Worm (Caenorhabditis elegans) whole organism, dauer: ENCODE data around the gene eff-1.

ENCODE experiments used
- unc-62 ChIP-seq: sonication (generic microtip); optimal IDR thresholded peaks from 2 replicates; lab custom pipeline; 2017; ENCODE audit warnings: missing biosample characterization, missing genetic modification reagents, missing genetic modification characterization

Gene eff-1

DNA sequence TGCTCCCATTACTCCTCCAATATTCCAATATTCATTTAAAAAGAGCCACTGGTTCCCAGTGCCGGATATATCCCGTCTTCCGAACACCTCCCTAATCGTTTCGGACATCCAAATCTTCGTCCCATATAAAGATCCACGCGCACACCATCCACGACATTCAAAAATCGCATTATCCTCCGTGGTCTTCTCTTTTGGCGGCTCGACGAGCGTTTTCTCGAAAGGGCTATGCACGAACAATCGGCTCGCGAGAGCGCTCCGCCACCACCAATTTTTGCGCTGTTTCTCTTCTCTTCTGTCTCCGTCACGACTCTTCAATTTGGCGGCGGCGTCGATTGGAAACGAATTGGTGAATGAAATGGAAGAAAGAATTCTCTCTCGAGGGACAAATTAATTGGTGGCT, 6.8 kb downstream of the eff-1 start:
- TF ChIP-seq unc-62 (GFP tag; lab: Kevin White, UChicago): no peak

DNA sequence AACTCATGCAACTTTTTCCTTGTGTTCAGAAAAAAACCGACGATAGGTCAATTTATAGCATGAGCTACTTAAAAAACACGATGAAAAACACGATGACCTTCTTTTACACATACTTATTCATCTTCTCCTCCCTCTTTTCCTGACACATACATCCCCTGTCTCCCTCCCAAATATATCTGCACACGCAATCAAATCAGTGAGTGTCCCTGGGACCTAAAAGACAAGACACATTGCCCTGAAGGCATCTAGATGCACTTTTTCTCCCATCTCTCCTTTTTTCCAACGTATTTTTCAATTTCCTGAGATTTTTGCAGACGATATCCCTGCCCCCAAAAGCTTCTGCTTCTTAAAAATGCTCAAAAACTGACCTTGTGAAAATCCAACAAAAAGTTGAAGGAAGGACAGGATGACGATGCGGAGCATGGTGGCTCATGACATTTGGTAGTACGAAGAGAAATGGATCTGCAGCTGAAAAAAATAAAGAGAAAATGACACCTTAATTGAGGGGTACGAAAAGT, 7.8 kb downstream of the eff-1 start, which contains the start of gene C26D10.6:
TSS of gene C26D10.6 (minus strand) at position 468 of the 518 bp plus-strand sequence.
- TF ChIP-seq unc-62 (GFP tag; lab: Kevin White, UChicago): no peak

DNA sequence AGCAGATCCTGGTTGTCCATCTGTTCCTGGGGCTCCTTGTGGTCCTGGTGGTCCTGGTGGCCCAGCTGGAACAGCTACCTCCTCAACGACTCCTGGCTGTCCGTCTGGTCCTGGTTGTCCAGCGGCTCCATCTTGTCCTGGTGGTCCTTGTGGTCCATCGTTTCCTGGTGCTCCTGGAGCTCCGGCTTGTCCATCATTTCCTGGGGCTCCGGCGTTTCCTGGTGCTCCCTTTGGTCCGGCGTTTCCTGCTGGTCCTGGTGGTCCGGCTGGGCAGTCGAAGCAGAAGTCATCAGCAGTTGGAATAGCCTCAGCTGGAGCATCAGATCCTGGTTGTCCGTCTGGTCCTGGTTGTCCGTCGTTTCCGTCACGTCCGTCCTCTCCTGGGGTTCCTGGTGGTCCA, 12.0 kb downstream of the eff-1 start:
- TF ChIP-seq unc-62 (GFP tag; lab: Kevin White, UChicago): no peak

DNA sequence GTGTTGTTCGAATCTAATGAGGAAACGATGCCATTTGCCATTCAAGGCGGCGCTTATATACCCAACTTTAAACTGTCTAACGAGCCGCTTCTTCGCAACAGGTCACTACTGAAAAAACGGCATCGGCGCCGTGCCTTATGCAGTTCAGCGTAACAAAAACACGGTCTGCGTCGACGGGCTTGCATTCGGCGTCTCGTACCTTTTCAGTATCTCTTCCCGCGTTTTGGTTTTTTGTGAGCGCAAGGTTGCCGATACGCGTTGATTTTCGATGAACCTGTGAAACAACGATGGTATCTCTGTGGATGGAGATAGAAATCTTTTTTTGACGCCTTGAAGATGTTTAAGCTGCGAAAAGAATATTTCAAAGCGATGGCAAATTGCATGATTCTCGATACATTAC, 12.9 kb downstream of the eff-1 start, which contains the start of gene col-77:
TSS of gene col-77 (minus strand) at position 32 of the 400 bp plus-strand sequence.
- TF ChIP-seq unc-62 (GFP tag; lab: Kevin White, UChicago): no peak

DNA sequence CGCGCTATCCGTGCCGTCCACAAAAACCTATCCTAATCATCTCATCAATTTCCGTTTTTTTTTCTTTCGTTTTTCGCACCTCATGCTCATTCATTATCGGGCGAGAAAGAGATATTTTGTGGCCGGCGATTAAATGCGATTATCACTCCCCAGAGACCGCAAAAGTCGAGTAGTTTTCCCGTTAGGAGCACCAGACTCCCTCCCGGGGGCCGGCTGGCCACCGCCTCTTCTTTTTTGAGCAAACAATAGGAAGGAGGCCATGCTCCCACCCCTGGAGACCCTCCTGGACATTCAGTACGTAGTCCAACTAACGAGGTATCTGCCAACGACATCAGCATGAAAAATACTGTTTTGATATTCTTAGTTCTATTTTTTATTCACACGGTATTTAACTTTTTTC, 14.0 kb downstream of the eff-1 start, which contains the start of gene M195.2:
TSS of gene M195.2 (plus strand) at position 301 of the 400 bp plus-strand sequence.
- TF ChIP-seq unc-62 (GFP tag; lab: Kevin White, UChicago): no peak

DNA sequence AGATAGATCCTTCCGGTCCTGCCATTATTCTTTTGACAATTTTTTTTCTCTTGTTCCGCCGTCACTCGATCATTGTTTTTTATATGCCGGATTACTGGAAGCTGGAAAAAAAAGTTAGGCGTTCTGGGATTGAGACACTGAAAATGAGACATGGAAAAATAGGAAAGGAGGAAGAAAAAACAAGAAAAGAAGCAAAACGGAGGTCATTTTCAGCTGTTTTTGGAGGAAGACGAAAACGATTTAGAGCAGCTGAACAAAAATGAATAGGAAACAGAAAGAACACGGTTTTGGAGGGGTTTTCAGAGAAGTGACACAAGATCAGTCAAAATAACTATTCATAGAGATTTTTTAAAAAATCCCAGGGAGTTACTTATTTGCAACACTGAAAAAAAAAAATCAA, 22.6 kb downstream of the eff-1 start, which contains the start of gene amt-3:
TSS of gene amt-3 (minus strand) at position 101 of the 400 bp plus-strand sequence.
- TF ChIP-seq unc-62 (GFP tag; lab: Kevin White, UChicago): no peak

DNA sequence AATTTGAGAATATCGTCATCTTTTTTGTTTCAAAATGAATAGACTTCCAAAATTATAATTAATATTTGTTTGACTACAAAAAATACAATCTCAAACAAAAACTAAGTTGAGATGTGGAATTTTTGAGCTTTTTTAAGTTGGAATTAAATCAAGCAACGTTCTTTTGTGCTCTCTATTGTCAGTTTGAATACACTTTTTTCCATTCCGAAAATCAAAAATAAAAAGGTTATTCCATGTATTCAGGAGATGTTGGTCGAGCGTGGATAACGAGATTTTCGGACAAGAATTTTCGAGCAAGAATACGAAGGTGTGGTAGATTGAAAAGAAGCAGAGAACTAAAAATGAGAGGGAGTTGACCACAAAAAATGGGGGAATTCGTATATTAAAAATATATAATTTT, 23.7 kb downstream of the eff-1 start:
- TF ChIP-seq unc-62 (GFP tag; lab: Kevin White, UChicago): no peak

DNA sequence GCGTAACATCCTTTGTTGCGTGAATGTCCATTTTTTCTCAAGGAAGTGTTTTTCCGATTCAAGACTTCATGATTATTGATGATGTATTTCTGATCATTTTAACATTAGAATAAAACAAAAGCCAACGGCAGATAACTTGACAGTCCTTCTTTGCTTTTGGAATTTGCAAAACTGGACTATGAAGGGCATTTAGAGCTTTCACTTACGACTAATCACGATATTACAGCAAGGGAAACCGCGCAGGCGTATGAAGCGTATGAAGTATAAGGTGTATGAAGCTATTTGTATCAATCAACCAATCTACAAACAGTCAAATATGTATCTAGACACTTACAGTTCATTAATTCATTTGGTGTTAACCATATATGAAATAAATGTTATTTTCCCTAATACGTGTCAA, 31.2 kb downstream of the eff-1 start:
- no peak for TF ChIP-seq unc-62 (GFP tag; lab: Kevin White, UChicago)

DNA sequence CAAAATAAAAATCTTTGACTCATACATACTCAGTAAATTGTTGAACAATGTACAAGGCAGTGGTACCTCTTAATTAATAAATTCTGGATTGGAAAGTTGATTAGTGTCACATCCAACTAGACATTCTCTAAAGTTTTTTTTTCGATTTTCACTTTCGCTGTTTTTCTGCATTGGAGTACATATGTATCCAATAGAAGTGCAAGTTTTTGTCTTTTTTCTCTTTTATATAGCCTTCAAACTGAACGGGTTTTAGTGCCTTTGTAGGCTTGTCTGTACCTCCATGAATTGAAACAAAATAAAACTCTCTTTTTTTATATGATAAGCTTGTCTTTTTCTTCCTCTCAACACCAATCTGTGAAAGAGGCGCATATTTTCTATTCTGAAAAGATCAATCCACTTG, 33.7 kb downstream of the eff-1 start:
- TF ChIP-seq unc-62 (GFP tag; lab: Kevin White, UChicago): no peak

DNA sequence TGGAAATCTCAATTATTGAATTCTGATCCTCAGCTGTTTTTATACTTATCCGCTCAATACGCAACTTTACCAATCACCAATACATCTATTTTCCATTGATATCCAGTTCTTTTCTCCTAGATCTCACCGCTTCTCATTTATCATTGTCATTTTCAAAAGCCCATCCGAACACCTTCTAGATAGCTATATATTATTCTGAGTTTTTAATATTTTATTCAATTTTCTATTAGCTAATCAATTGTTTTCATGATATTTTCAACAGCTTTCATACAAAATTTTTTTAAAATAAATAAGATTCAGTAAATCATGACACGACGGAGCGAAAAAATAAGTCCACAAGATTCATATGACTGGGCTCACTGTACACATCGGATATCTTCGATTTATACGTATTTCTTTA, 34.7 kb downstream of the eff-1 start, which contains the start of gene F49E12.12:
TSS of gene F49E12.12 (plus strand) at position 301 of the 400 bp plus-strand sequence.
- TF ChIP-seq unc-62 (GFP tag; lab: Kevin White, UChicago): no peak

DNA sequence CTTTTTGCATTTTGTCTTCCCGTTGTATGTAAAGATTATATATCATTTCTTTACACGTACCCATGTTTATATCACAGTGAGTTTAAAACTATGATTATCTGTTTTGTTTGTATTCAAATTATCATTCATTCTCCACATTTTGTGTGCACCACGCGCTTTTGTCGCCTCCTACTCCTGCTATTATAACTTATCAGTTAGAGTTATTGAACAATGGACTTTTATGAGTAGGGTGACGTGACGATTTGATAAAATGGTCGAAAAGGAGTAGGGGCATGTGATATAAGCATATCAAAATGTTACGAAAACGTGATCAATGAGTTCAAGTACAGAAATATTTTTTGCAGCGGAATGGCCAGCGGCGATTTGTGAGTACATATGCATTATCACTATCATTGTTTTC, 36.4 kb downstream of the eff-1 start:
- no peak for TF ChIP-seq unc-62 (GFP tag; lab: Kevin White, UChicago)

DNA sequence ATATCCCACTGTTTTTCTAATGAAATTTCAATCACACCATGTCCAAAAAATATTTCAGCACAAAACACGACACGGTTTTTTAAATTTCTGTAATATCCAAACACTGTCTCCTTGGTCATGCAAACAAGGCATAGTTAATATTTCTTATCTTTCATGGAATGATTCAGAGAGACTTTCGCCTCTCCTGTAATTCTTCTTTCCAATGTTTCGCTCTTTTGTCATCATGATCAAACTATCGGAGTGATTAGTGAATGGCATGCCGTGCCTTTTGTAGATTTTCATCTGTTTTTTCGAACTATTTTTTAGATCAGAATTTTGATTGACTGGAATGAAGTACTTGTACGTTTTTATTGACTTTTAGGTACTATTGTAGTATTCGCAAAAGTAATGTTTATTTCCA, 37.9 kb downstream of the eff-1 start:
- TF ChIP-seq unc-62 (GFP tag; lab: Kevin White, UChicago): no peak

DNA sequence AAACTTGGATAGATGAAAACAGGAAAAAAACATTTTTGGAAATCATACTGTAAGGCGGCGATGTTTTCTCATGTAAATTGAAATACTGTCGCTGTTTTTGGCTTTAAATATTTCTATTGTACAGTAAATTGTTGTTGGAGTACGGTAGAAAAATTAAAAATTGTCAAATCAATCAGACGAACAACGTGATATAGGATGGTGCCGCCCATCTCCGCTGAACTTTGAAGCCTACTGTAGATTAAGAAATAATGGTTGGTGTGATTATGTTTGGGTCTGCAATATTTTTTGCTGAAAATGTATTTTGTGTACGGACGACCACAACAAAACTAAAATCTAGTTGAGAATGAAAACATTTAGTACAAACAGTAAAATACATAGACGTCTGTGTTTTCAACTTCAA, 39.1 kb downstream of the eff-1 start:
- no peak for TF ChIP-seq unc-62 (GFP tag; lab: Kevin White, UChicago)

DNA sequence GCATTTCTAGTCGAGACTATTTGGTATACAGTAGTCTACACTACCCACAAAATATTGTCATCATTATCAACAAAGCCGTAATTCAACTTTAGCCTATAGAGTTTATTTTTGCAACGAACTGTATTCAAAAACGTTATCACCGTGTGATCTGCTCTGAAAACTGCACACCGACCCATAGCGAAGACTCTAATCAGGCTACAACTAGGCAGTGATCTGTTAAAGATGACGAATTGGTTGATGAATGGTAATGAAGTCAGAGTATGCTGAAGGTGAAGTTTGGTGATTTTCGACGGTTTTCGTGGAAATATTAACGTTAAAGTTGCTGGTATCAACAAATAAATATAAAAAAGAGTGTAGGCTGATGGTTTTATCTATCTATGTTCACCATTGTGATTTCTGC, 40.4 kb downstream of the eff-1 start:
- TF ChIP-seq unc-62 (GFP tag; lab: Kevin White, UChicago): no peak

DNA sequence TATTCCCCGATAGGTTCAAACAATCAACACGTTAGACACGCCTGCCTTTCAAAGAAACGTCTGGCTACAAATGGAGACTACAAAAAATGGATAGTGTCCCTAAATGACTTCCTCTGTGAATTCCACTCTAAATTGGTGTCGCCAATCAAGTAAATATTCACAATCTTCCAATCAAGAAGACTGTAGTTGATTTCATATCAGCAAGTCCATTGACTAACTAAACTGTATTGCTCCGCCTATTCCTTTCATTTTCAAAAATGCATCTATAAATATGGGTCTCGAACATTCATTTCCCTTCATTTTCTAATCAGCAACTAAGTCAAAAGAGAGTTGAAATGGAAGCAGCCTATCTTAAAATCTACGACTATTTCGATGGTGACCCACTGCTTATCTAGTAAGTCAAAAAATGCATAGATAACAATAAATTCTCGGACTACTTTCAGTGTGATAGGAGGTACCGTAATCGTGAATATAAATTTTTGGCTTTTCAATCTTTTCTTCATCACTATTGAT, 41.6 kb downstream of the eff-1 start, which contains the start of gene drd-1:
TSS of gene drd-1 (plus strand) at position 51 of the 513 bp plus-strand sequence.
- no peak for TF ChIP-seq unc-62 (GFP tag; lab: Kevin White, UChicago)

DNA sequence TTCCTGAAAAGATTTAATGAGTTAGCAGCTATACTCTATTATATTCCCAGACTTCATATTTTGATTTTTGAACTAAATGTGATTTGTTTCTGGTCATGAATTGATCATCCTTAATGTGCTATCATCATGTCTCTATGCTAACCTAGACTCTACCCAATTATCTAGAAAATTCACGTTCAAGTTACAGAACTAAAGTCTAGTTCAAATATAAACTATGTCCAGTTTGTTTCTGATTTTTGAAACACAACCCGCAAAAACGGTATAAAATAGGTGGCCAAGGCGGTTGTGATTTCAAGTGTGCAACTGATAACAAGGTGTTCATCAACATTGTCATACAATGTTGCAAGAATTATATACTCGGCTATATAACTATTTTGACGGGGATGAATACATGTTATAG, 44.3 kb downstream of the eff-1 start, which contains the start of gene F49E12.10:
TSS of gene F49E12.10 (plus strand) at position 301 of the 400 bp plus-strand sequence.
- TF ChIP-seq unc-62 (GFP tag; lab: Kevin White, UChicago): no peak

DNA sequence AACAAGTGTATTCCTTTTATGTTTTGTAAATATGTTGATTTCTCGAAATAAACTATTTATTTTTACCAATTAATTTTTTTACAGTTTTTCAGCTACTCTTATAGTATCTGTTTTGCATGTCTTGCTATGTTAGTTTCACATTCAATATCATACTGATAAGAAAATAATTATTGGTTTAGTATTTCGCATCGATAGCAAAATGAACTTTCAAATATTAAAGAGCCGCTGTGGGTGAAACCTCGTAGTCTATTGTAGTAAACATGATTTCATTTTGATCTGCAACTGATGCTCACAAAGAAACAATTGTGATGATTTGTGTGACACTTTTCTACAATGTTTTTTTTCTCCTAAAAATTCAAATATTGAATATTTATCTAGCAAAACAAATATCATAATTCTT, 45.7 kb downstream of the eff-1 start:
- TF ChIP-seq unc-62 (GFP tag; lab: Kevin White, UChicago): no peak
